Worm (Caenorhabditis elegans) whole organism, L4/young adult: ENCODE data around the gene miz-1.

Experiments
- dao-5 ChIP-seq: sonication (generic microtip); optimal IDR thresholded peaks from 2 replicates; lab custom pipeline; 2016; ENCODE audit warnings: missing genotype, missing genetic modification characterization, moderate library complexity, missing compliant biosample characterization
- him-1 ChIP-seq: sonication (generic microtip); optimal IDR thresholded peaks from 2 replicates; lab custom pipeline; 2016; ENCODE audit warnings: missing genotype, missing genetic modification reagents, missing genetic modification characterization, missing compliant biosample characterization

- TF ChIP-seq dao-5 (tag; lab: Kevin White, UChicago) (no peak), him-1 (tag; lab: Kevin White, UChicago) (no peak)
Observed at ce11 chrIV:10858300-10859016, 46.3 kb downstream of the miz-1 start, which contains the start of the genes T11G6.2 and hars-1.
